Worm (Caenorhabditis elegans): ENCODE results near the gene eef-1B.1.

ce11 chrIII:7925968-7926367, 47.2 kb downstream of the eef-1B.1 start:
- TF ChIP-seq egl-44 (GFP tag; IDR thresholded peaks at IDR 0.05) (no peak), cebp-1 (GFP tag; IDR thresholded peaks at IDR 0.05) (no peak), cebp-1 (tag; optimal IDR thresholded peaks at IDR 0.05) (no peak), let-526 (GFP tag; IDR thresholded peaks at IDR 0.05) (no peak), hlh-12 (tag; optimal IDR thresholded peaks at IDR 0.05) (no peak), hmg-1.2 (GFP tag; IDR thresholded peaks at IDR 0.05) (peak; percentile 36; the same call in 1 of the 2 replicates), snpc-1.3 (tag; optimal IDR thresholded peaks at IDR 0.05; ENCODE audit: insufficient read depth) (no peak), unc-62 (GFP tag; optimal IDR thresholded peaks at IDR 0.05) (no peak), F55B11.4 (tag; optimal IDR thresholded peaks at IDR 0.05; ENCODE audit: borderline replicate concordance, insufficient read depth) (no peak), efl-1 (GFP tag; optimal IDR thresholded peaks at IDR 0.05) (no peak), lin-35 (GFP tag; optimal IDR thresholded peaks at IDR 0.05) (no peak), lir-1 (GFP tag; conservative IDR thresholded peaks at IDR 0.05) (no peak), fkh-3 (tag; optimal IDR thresholded peaks at IDR 0.05) (no peak), C06A6.2 (GFP tag; conservative IDR thresholded peaks at IDR 0.05) (no peak)
